Worm (Caenorhabditis elegans) whole organism, L4/young adult: Measurements from ENCODE around the gene srh-174.

ENCODE experiments used
- W03F9.2 ChIP-seq: fragments of 150-350 bp; optimal IDR thresholded peaks from 2 replicates; lab custom pipeline; 2014; ENCODE audit warnings: missing biosample characterization, missing genetic modification characterization
- dao-5 ChIP-seq: sonication (generic microtip); optimal IDR thresholded peaks from 2 replicates; lab custom pipeline; 2016; ENCODE audit warnings: missing genotype, missing genetic modification characterization, moderate library complexity, missing compliant biosample characterization
- him-1 ChIP-seq: sonication (generic microtip); optimal IDR thresholded peaks from 2 replicates; lab custom pipeline; 2016; ENCODE audit warnings: missing genotype, missing genetic modification reagents, missing genetic modification characterization, missing compliant biosample characterization

ce11 chrV:17171551-17171950 is 7.0 kb upstream of the srh-174 start, which contains the start of gene srbc-26:
- no peak for TF ChIP-seq him-1 (tag; lab: Kevin White, UChicago)
- no peak for TF ChIP-seq dao-5 (tag; lab: Kevin White, UChicago)
- no peak for TF ChIP-seq W03F9.2 (tag; lab: Kevin White, UChicago)
